Fruit fly (Drosophila melanogaster) whole organism, embryonic: Measurements from ENCODE around the gene CG13049.

Experiments used
- ATbp ChIP-seq: fragments of 200-800 bp; sonication (Bioruptor generic); optimal IDR thresholded peaks from 2 replicates; lab custom pipeline; 2017; ENCODE audit warnings: missing biosample characterization, mild to moderate bottlenecking, missing genetic modification characterization, missing genetic modification reagents
- Awh ChIP-seq: fragments of 200-800 bp; sonication (Bioruptor generic); IDR thresholded peaks from 2 replicates; pipeline ENCODE4, ENCODE4 v1.3.6; 2022; ENCODE audit warnings: missing biosample characterization, missing genetic modification characterization
- CG10959 ChIP-seq: fragments of 200-800 bp; sonication (Bioruptor generic); IDR thresholded peaks from 2 replicates; pipeline ENCODE4 v1.3.6; 2022; ENCODE audit warnings: missing biosample characterization, missing genetic modification characterization
- CG11504 ChIP-seq: fragments of 200-800 bp; sonication (Bioruptor generic); optimal IDR thresholded peaks from 3 replicates; lab custom pipeline; 2019; ENCODE audit warnings: missing biosample characterization, mild to moderate bottlenecking, missing genetic modification characterization, moderate library complexity
- CG11696 ChIP-seq: fragments of 200-800 bp; sonication (Bioruptor generic); IDR thresholded peaks from 2 replicates; pipeline ENCODE4 v1.3.6; 2022; ENCODE audit warnings: missing biosample characterization, missing genetic modification characterization
- CG13296 ChIP-seq: fragments of 200-800 bp; sonication (Bioruptor generic); optimal IDR thresholded peaks from 3 replicates; lab custom pipeline; 2018; ENCODE audit warnings: missing biosample characterization, mild to moderate bottlenecking, missing genetic modification characterization
- CG14860 ChIP-seq: fragments of 200-800 bp; sonication (Bioruptor generic); IDR thresholded peaks from 3 replicates; pipeline ENCODE4 v1.3.6; 2022; ENCODE audit warnings: missing biosample characterization, missing genetic modification characterization; ENCODE audit not compliant: partially characterized antibody
- CG15073 ChIP-seq: fragments of 200-800 bp; sonication (Bioruptor generic); optimal IDR thresholded peaks from 2 replicates; lab custom pipeline; 2016; ENCODE audit warnings: missing biosample characterization, missing genetic modification characterization
- CG1529 ChIP-seq: fragments of 200-800 bp; sonication (Bioruptor generic); optimal IDR thresholded peaks from 3 replicates; lab custom pipeline; 2018; ENCODE audit warnings: missing biosample characterization, missing genetic modification characterization
- CG17359 ChIP-seq: fragments of 200-800 bp; sonication (Bioruptor generic); optimal IDR thresholded peaks from 3 replicates; lab custom pipeline; 2018; ENCODE audit warnings: missing biosample characterization, mild to moderate bottlenecking, missing genetic modification characterization, moderate library complexity
- CG17568 ChIP-seq: fragments of 200-800 bp; sonication (Bioruptor generic); optimal IDR thresholded peaks from 2 replicates; lab custom pipeline; 2018; ENCODE audit warnings: missing biosample characterization, mild to moderate bottlenecking, missing genetic modification characterization, moderate library complexity
- CG32767 ChIP-seq: fragments of 200-800 bp; sonication (Bioruptor generic); IDR thresholded peaks from 2 replicates; pipeline ENCODE4 v1.3.6; 2022; ENCODE audit warnings: missing biosample characterization, missing genetic modification characterization
- CG42726 ChIP-seq: fragments of 200-800 bp; sonication (Bioruptor generic); IDR thresholded peaks from 2 replicates; pipeline ENCODE4 v1.3.6; 2022; ENCODE audit warnings: missing biosample characterization, missing genetic modification characterization; ENCODE audit not compliant: partially characterized antibody
- CG6654 ChIP-seq: fragments of 200-800 bp; sonication (Bioruptor generic); optimal IDR thresholded peaks from 2 replicates; lab custom pipeline; 2017; ENCODE audit warnings: missing biosample characterization, mild to moderate bottlenecking, missing genetic modification characterization
- CG7271 ChIP-seq: fragments of 200-800 bp; sonication (Bioruptor generic); optimal IDR thresholded peaks from 2 replicates; lab custom pipeline; 2018; ENCODE audit warnings: missing biosample characterization, mild to moderate bottlenecking, missing genetic modification characterization, moderate library complexity
- CG9609 ChIP-seq: fragments of 200-800 bp; sonication (Bioruptor generic); optimal IDR thresholded peaks from 3 replicates; lab custom pipeline; 2016; ENCODE audit warnings: missing biosample characterization, missing genetic modification characterization
- CHES-1-like ChIP-seq: fragments of 200-800 bp; sonication (Bioruptor generic); optimal IDR thresholded peaks from 2 replicates; lab custom pipeline; 2016; ENCODE audit warnings: missing biosample characterization, missing genetic modification characterization
- CTCF ChIP-seq: fragments of 200-800 bp; sonication (Bioruptor generic); optimal IDR thresholded peaks from 2 replicates; lab custom pipeline; 2017; ENCODE audit warnings: missing biosample characterization, mild to moderate bottlenecking, missing genetic modification characterization, moderate library complexity
- D19B ChIP-seq: fragments of 200-800 bp; sonication (Bioruptor generic); optimal IDR thresholded peaks from 2 replicates; lab custom pipeline; 2017; ENCODE audit warnings: missing biosample characterization, mild to moderate bottlenecking, missing genetic modification characterization
- Dfd ChIP-seq, 2 experiments: fragments of >200 bp; optimal IDR thresholded peaks; 2 replicates each; lab custom pipeline; 2017; ENCODE audit warnings: missing biosample characterization in 2 of 2, missing genetic modification characterization in 2 of 2
- Dip2 ChIP-seq: fragments of 200-800 bp; sonication (Bioruptor generic); IDR thresholded peaks from 2 replicates; pipeline ENCODE4 v1.3.6; 2022; ENCODE audit warnings: missing biosample characterization, missing genetic modification characterization
- E2f2 ChIP-seq: fragments of 200-800 bp; sonication (Bioruptor generic); IDR thresholded peaks from 2 replicates; pipeline ENCODE4 v1.3.6; 2022; ENCODE audit warnings: missing biosample characterization, missing genetic modification characterization
- Fer3 ChIP-seq: fragments of 200-800 bp; sonication (Bioruptor generic); optimal IDR thresholded peaks from 2 replicates; lab custom pipeline; 2018; ENCODE audit warnings: missing biosample characterization, mild to moderate bottlenecking, missing genetic modification characterization, moderate library complexity
- H15 ChIP-seq: fragments of 200-800 bp; sonication (Bioruptor generic); IDR thresholded peaks from 3 replicates; pipeline ENCODE4 v1.3.6; 2022; ENCODE audit warnings: missing biosample characterization, missing genetic modification characterization
- Hmx ChIP-seq: fragments of 200-800 bp; sonication (Bioruptor generic); optimal IDR thresholded peaks from 2 replicates; lab custom pipeline; 2016; ENCODE audit warnings: missing biosample characterization, missing genetic modification characterization
- Med ChIP-seq: fragments of 200-800 bp; sonication (Bioruptor generic); peaks from one replicate; lab custom pipeline; 2016; ENCODE audit warnings: missing biosample characterization, missing genetic modification characterization, mild to moderate bottlenecking, inconsistent platforms, moderate library complexity
- Mrtf ChIP-seq: fragments of 200-800 bp; sonication (Bioruptor generic); IDR thresholded peaks from 3 replicates; pipeline ENCODE4 v1.3.6; 2022; ENCODE audit warnings: missing biosample characterization, missing genetic modification characterization
- NC2α ChIP-seq: fragments of 200-800 bp; sonication (Bioruptor generic); optimal IDR thresholded peaks from 2 replicates; lab custom pipeline; 2016; ENCODE audit warnings: missing biosample characterization, missing genetic modification characterization
- NC2β ChIP-seq: fragments of 200-800 bp; sonication (Bioruptor generic); optimal IDR thresholded peaks from 2 replicates; lab custom pipeline; 2016; ENCODE audit warnings: missing biosample characterization, missing genetic modification characterization
- NFAT ChIP-seq: fragments of 200-800 bp; sonication (Bioruptor generic); IDR thresholded peaks from 2 replicates; pipeline ENCODE4 v1.3.6; 2022; ENCODE audit warnings: missing biosample characterization, missing genetic modification characterization
- Xbp1 ChIP-seq: fragments of 200-800 bp; sonication (Bioruptor generic); optimal IDR thresholded peaks from 3 replicates; lab custom pipeline; 2016; ENCODE audit warnings: missing biosample characterization, mild to moderate bottlenecking, missing genetic modification characterization
- abd-A ChIP-seq: fragments of 200-800 bp; sonication (Bioruptor generic); optimal IDR thresholded peaks from 3 replicates; lab custom pipeline; 2019; ENCODE audit warnings: missing biosample characterization, mild to moderate bottlenecking, missing genetic modification characterization, moderate library complexity
- ac ChIP-seq: fragments of 200-800 bp; sonication (Bioruptor generic); optimal IDR thresholded peaks from 3 replicates; lab custom pipeline; 2017; ENCODE audit warnings: missing biosample characterization, mild to moderate bottlenecking, missing genetic modification characterization
- ato ChIP-seq: fragments of 200-800 bp; sonication (Bioruptor generic); IDR thresholded peaks from 2 replicates; pipeline ENCODE4 v1.3.6; 2022; ENCODE audit warnings: missing biosample characterization, missing genetic modification characterization; ENCODE audit not compliant: partially characterized antibody
- bbx ChIP-seq: fragments of 200-800 bp; sonication (Bioruptor generic); IDR thresholded peaks from 2 replicates; pipeline ENCODE4 v1.3.6; 2022; ENCODE audit warnings: missing biosample characterization, missing genetic modification characterization; ENCODE audit not compliant: partially characterized antibody
- bigmax ChIP-seq: fragments of 200-800 bp; sonication (Bioruptor generic); optimal IDR thresholded peaks from 2 replicates; lab custom pipeline; 2018; ENCODE audit warnings: missing biosample characterization, mild to moderate bottlenecking, missing genetic modification characterization
- cato ChIP-seq: fragments of 200-800 bp; sonication (Bioruptor generic); optimal IDR thresholded peaks from 2 replicates; lab custom pipeline; 2016; ENCODE audit warnings: missing biosample characterization, missing genetic modification characterization, borderline replicate concordance
- cg ChIP-seq: fragments of 200-800 bp; sonication (Bioruptor generic); optimal IDR thresholded peaks from 3 replicates; lab custom pipeline; 2019; ENCODE audit warnings: missing biosample characterization, mild to moderate bottlenecking, missing genetic modification characterization, moderate library complexity
- dpn ChIP-seq, 2 experiments: fragments of 200-800 bp; sonication (Bioruptor generic); optimal IDR thresholded peaks; 3 replicates each; lab custom pipeline; 2016; ENCODE audit warnings: missing biosample characterization in 2 of 2, missing genetic modification characterization in 2 of 2
- dysf ChIP-seq: fragments of 200-800 bp; sonication (Bioruptor generic); IDR thresholded peaks from 3 replicates; pipeline ENCODE4 v1.3.6; 2022; ENCODE audit warnings: missing biosample characterization, missing genetic modification characterization
- fd3F ChIP-seq: fragments of 200-800 bp; sonication (Bioruptor generic); optimal IDR thresholded peaks from 2 replicates; lab custom pipeline; 2018; ENCODE audit warnings: missing biosample characterization, mild to moderate bottlenecking, missing genetic modification characterization, moderate library complexity
- gcm ChIP-seq: fragments of 200-800 bp; sonication (Bioruptor generic); optimal IDR thresholded peaks from 2 replicates; lab custom pipeline; 2019; ENCODE audit warnings: missing biosample characterization, mild to moderate bottlenecking, missing genetic modification characterization, moderate library complexity
- insv ChIP-seq, 2 experiments: fragments of 200-800 bp; sonication (Bioruptor generic); optimal IDR thresholded peaks; 3 replicates each; lab custom pipeline; 2016 to 2018; ENCODE audit warnings: missing biosample characterization in 2 of 2, missing genetic modification characterization in 2 of 2
- luna ChIP-seq: fragments of 200-800 bp; sonication (Bioruptor generic); optimal IDR thresholded peaks from 2 replicates; lab custom pipeline; 2016; ENCODE audit warnings: missing biosample characterization, missing genetic modification characterization
- nerfin-1 ChIP-seq: fragments of 200-800 bp; sonication (Bioruptor generic); optimal IDR thresholded peaks from 3 replicates; lab custom pipeline; 2019; ENCODE audit warnings: missing biosample characterization, mild to moderate bottlenecking, missing genetic modification characterization, moderate library complexity
- odd ChIP-seq: fragments of 200-800 bp; sonication (Bioruptor generic); optimal IDR thresholded peaks from 2 replicates; lab custom pipeline; 2017; ENCODE audit warnings: missing biosample characterization, mild to moderate bottlenecking, missing genetic modification characterization
- pb ChIP-seq: fragments of 200-800 bp; sonication (Bioruptor generic); optimal IDR thresholded peaks from 3 replicates; lab custom pipeline; 2016; ENCODE audit warnings: missing biosample characterization, missing genetic modification characterization
- phol ChIP-seq: fragments of 200-800 bp; sonication (Bioruptor generic); optimal IDR thresholded peaks from 3 replicates; lab custom pipeline; 2018; ENCODE audit warnings: missing biosample characterization, mild to moderate bottlenecking, missing genetic modification characterization, moderate library complexity
- pros ChIP-seq: fragments of 200-800 bp; sonication (Bioruptor generic); optimal IDR thresholded peaks from 3 replicates; lab custom pipeline; 2019; ENCODE audit warnings: missing biosample characterization, mild to moderate bottlenecking, missing genetic modification characterization, moderate library complexity
- pum ChIP-seq: fragments of 200-800 bp; sonication (Bioruptor generic); optimal IDR thresholded peaks from 2 replicates; lab custom pipeline; 2016; ENCODE audit warnings: missing biosample characterization, missing genetic modification characterization
- slou ChIP-seq: fragments of 200-800 bp; sonication (Bioruptor generic); optimal IDR thresholded peaks from 3 replicates; lab custom pipeline; 2016; ENCODE audit warnings: missing biosample characterization, missing genetic modification characterization

Gene CG13049

DNA sequence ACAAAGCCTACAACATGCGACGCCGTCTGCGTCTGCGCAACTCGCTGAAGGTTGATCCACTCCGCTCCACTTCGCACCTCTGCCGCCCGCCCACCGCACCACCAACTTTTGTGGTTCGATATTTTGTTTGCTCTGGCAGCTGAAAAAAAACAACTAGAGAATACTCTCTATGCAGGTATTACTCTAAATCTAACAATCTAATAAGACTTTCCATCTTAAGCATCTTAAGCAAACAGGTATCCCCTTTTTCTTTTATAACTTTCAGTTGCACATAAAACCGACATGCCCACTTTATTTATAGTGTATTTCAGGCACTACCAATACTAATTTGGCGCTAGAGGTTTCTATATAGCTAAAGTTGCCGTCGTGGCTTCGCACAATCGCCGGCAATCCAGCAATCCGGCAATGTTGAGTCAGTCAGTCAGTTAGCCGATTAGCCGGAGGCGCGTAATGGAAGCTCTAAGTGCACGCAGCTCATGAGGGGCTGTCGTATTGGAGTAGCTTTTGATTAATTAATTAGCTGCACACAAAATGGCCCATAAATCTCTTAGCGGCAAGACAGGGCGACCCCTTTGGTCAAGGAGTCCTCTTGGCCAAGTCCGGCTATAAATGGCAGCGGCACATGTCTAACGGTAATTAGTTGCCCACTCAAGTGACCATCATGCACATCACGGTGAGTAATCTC is 46.6 kb upstream of the CG13049 start, which contains the start of gene CG13058 (continued):
- TF ChIP-seq Med (GFP tag; lab: Kevin White, UChicago) (peak; percentile 54), NC2β (GFP tag; lab: Kevin White, UChicago) (no peak), CG7271 (no peak), E2f2 (GFP tag; lab: Robert Waterston, UW) (peak; percentile 56), Hmx (GFP tag; lab: Kevin White, UChicago) (no peak), Dfd (GFP tag; optimal IDR thresholded peaks at IDR 0.05; lab: Kevin White, UChicago) (no peak), CG15073 (GFP tag; lab: Kevin White, UChicago) (no peak), CHES-1-like (peak; percentile 59), ac (GFP tag; lab: Kevin White, UChicago) (no peak), dysf (peak; percentile 66), Fer3 (peak; percentile 59), ATbp (GFP tag; lab: Kevin White, UChicago) (no peak), CG1529 (GFP tag; lab: Kevin White, UChicago) (no peak), NC2α (GFP tag; lab: Kevin White, UChicago) (no peak), CG42726 (GFP tag; lab: Robert Waterston, UW) (no peak), CG17359 (tag; lab: Kevin White, UChicago) (peak; percentile 53), cg (GFP tag; lab: Kevin White, UChicago) (no peak), bigmax (GFP tag; lab: Kevin White, UChicago) (no peak), CG17568 (GFP tag; lab: Kevin White, UChicago) (no peak), odd (GFP tag; lab: Kevin White, UChicago) (peak; percentile 64), dpn (GFP tag; optimal IDR thresholded peaks at IDR 0.05; lab: Kevin White, UChicago) (peak in 1 of 2 experiments; percentile 48), Awh (GFP tag; lab: Robert Waterston, UW) (no peak), pum (GFP tag; lab: Kevin White, UChicago) (no peak), luna (GFP tag; lab: Kevin White, UChicago) (no peak), fd3F (GFP tag; lab: Kevin White, UChicago) (peak; percentile 72), phol (tag; lab: Kevin White, UChicago) (no peak), NFAT (no peak), H15 (GFP tag; lab: Robert Waterston, UW) (no peak), pros (no peak), CG11504 (tag; lab: Kevin White, UChicago) (peak; percentile 83), nerfin-1 (tag; lab: Kevin White, UChicago) (no peak), pb (GFP tag; lab: Kevin White, UChicago) (no peak), ato (GFP tag; lab: Robert Waterston, UW) (no peak), insv (GFP tag; optimal IDR thresholded peaks at IDR 0.05; lab: Kevin White, UChicago) (no peak), bbx (no peak), Dip2 (GFP tag; lab: Robert Waterston, UW) (no peak), gcm (GFP tag; lab: Kevin White, UChicago) (no peak), D19B (GFP tag; lab: Kevin White, UChicago) (no peak), cato (GFP tag; lab: Kevin White, UChicago) (no peak), Xbp1 (GFP tag; lab: Kevin White, UChicago) (peak; percentile 60), CG10959 (no peak), CG9609 (GFP tag; lab: Kevin White, UChicago) (peak; percentile 61), CG11696 (GFP tag; lab: Robert Waterston, UW) (no peak), slou (no peak), CG32767 (GFP tag; lab: Robert Waterston, UW) (peak; percentile 71; the same call in 1 of the 2 replicates), CG14860 (no peak), CG6654 (no peak), Mrtf (GFP tag; lab: Robert Waterston, UW) (no peak), CTCF (GFP tag; lab: Kevin White, UChicago) (no peak), abd-A (tag; lab: Kevin White, UChicago) (no peak), CG13296 (GFP tag; lab: Kevin White, UChicago) (peak; percentile 72)
